Fruit fly (Drosophila melanogaster) whole organism, embryonic: ENCODE results near the gene plum.

ENCODE experiments used
- Adf1 ChIP-seq: fragments of 200-800 bp; sonication (Bioruptor generic); IDR thresholded peaks from 2 replicates; pipeline ENCODE4 v1.3.6; 2022; ENCODE audit warnings: missing biosample characterization, missing genetic modification characterization
- Bteb2 ChIP-seq: fragments of 200-800 bp; sonication (Bioruptor generic); optimal IDR thresholded peaks from 2 replicates; lab custom pipeline; 2016; ENCODE audit warnings: missing biosample characterization, missing genetic modification characterization
- CG10147 ChIP-seq: fragments of 200-800 bp; sonication (Bioruptor generic); optimal IDR thresholded peaks from 2 replicates; lab custom pipeline; 2019; ENCODE audit warnings: missing biosample characterization, mild to moderate bottlenecking, missing genetic modification characterization, moderate library complexity
- CG10959 ChIP-seq: fragments of 200-800 bp; sonication (Bioruptor generic); IDR thresholded peaks from 2 replicates; pipeline ENCODE4 v1.3.6; 2022; ENCODE audit warnings: missing biosample characterization, missing genetic modification characterization
- CG11247 ChIP-seq: fragments of 200-800 bp; sonication (Bioruptor generic); IDR thresholded peaks from 2 replicates; pipeline ENCODE4 v1.3.6; 2022; ENCODE audit warnings: missing biosample characterization, missing genetic modification characterization
- CG11504 ChIP-seq: fragments of 200-800 bp; sonication (Bioruptor generic); optimal IDR thresholded peaks from 3 replicates; lab custom pipeline; 2019; ENCODE audit warnings: missing biosample characterization, mild to moderate bottlenecking, missing genetic modification characterization, moderate library complexity
- CG13296 ChIP-seq: fragments of 200-800 bp; sonication (Bioruptor generic); optimal IDR thresholded peaks from 3 replicates; lab custom pipeline; 2018; ENCODE audit warnings: missing biosample characterization, mild to moderate bottlenecking, missing genetic modification characterization
- CG14710 ChIP-seq: fragments of 200-800 bp; sonication (Bioruptor generic); optimal IDR thresholded peaks from 3 replicates; lab custom pipeline; 2019; ENCODE audit warnings: missing biosample characterization, mild to moderate bottlenecking, missing genetic modification characterization, moderate library complexity
- CG15479 ChIP-seq: fragments of 200-800 bp; sonication (Bioruptor generic); optimal IDR thresholded peaks from 3 replicates; lab custom pipeline; 2019; ENCODE audit warnings: missing biosample characterization, mild to moderate bottlenecking, missing genetic modification characterization, moderate library complexity
- CG17361 ChIP-seq: fragments of 200-800 bp; sonication (Bioruptor generic); IDR thresholded peaks from 3 replicates; pipeline ENCODE4 v1.3.6; 2022; ENCODE audit warnings: missing biosample characterization, missing genetic modification characterization
- CG18262 ChIP-seq: fragments of 200-800 bp; optimal IDR thresholded peaks from 3 replicates; lab custom pipeline; 2019; ENCODE audit warnings: missing biosample characterization, mild to moderate bottlenecking, missing genetic modification characterization, moderate library complexity
- CG18476 ChIP-seq: fragments of 200-800 bp; sonication (Bioruptor generic); optimal IDR thresholded peaks from 2 replicates; lab custom pipeline; 2016; ENCODE audit warnings: missing biosample characterization, mild to moderate bottlenecking, missing genetic modification characterization
- CG31388 ChIP-seq: fragments of 200-800 bp; sonication (Bioruptor generic); optimal IDR thresholded peaks from 2 replicates; lab custom pipeline; 2016; ENCODE audit warnings: missing biosample characterization, missing genetic modification characterization
- CG3726 ChIP-seq: fragments of 200-800 bp; sonication (Bioruptor generic); IDR thresholded peaks from 3 replicates; pipeline ENCODE4, ENCODE4 v1.3.6; 2022; ENCODE audit warnings: missing biosample characterization, missing genetic modification characterization
- CG42726 ChIP-seq: fragments of 200-800 bp; sonication (Bioruptor generic); IDR thresholded peaks from 2 replicates; pipeline ENCODE4 v1.3.6; 2022; ENCODE audit warnings: missing biosample characterization, missing genetic modification characterization; ENCODE audit not compliant: partially characterized antibody
- CG4328 ChIP-seq: fragments of 200-800 bp; sonication (Bioruptor generic); optimal IDR thresholded peaks from 3 replicates; lab custom pipeline; 2017; ENCODE audit warnings: missing biosample characterization, missing genetic modification reagents, missing genetic modification characterization
- CG5245 ChIP-seq: fragments of 200-800 bp; sonication (Bioruptor generic); optimal IDR thresholded peaks from 3 replicates; lab custom pipeline; 2016; ENCODE audit warnings: missing biosample characterization, missing genetic modification characterization
- CG6175 ChIP-seq: fragments of 200-800 bp; sonication (Bioruptor generic); IDR thresholded peaks from 3 replicates; pipeline ENCODE4 v1.3.6; 2022; ENCODE audit warnings: missing biosample characterization, missing genetic modification characterization
- Deaf1 ChIP-seq: fragments of 200-800 bp; optimal IDR thresholded peaks from 3 replicates; lab custom pipeline; 2019; ENCODE audit warnings: missing biosample characterization, mild to moderate bottlenecking, missing genetic modification characterization, moderate library complexity
- Eip74EF ChIP-seq, 2 experiments: fragments of 200-800 bp in 1 of 2; fragments of >200 bp in 1 of 2; sonication (Bioruptor generic) in 1 of 2; optimal IDR thresholded peaks; 2 replicates each; lab custom pipeline; 2017 to 2019; ENCODE audit warnings: missing biosample characterization in 2 of 2, missing genetic modification characterization in 2 of 2, mild to moderate bottlenecking in 1 of 2, moderate library complexity in 1 of 2
- Gug ChIP-seq: fragments of 200-800 bp; sonication (Bioruptor generic); IDR thresholded peaks from 4 replicates; pipeline ENCODE4 v1.3.6; 2022; ENCODE audit warnings: missing biosample characterization, missing genetic modification characterization
- Hr51 ChIP-seq, 2 experiments: fragments of 200-800 bp; sonication (Bioruptor generic); optimal IDR thresholded peaks; 2 replicates in 1 of 2; 3 replicates in 1 of 2; lab custom pipeline; 2016 to 2018; ENCODE audit warnings: missing biosample characterization in 2 of 2, missing genetic modification characterization in 2 of 2, mild to moderate bottlenecking in 1 of 2, moderate library complexity in 1 of 2
- Kr ChIP-seq: fragments of 200-800 bp; sonication (Bioruptor generic); optimal IDR thresholded peaks from 2 replicates; lab custom pipeline; 2017; ENCODE audit warnings: missing biosample characterization, mild to moderate bottlenecking, missing genetic modification characterization
- Lim3 ChIP-seq: fragments of 200-800 bp; sonication (Bioruptor generic); IDR thresholded peaks from 2 replicates; pipeline ENCODE4 v1.3.6; 2022; ENCODE audit warnings: missing biosample characterization, missing genetic modification characterization
- Mes4 ChIP-seq: fragments of 200-800 bp; sonication (Bioruptor generic); optimal IDR thresholded peaks from 2 replicates; lab custom pipeline; 2016; ENCODE audit warnings: missing biosample characterization, missing genetic modification characterization
- NFAT ChIP-seq: fragments of 200-800 bp; sonication (Bioruptor generic); IDR thresholded peaks from 2 replicates; pipeline ENCODE4 v1.3.6; 2022; ENCODE audit warnings: missing biosample characterization, missing genetic modification characterization
- Nf-YC ChIP-seq: fragments of 200-800 bp; optimal IDR thresholded peaks from 3 replicates; lab custom pipeline; 2019; ENCODE audit warnings: missing biosample characterization, mild to moderate bottlenecking, missing genetic modification characterization, moderate library complexity
- Oli ChIP-seq: fragments of 200-800 bp; sonication (Bioruptor generic); optimal IDR thresholded peaks from 2 replicates; lab custom pipeline; 2018; ENCODE audit warnings: missing biosample characterization, mild to moderate bottlenecking, missing genetic modification characterization, moderate library complexity
- Optix ChIP-seq: fragments of 200-800 bp; sonication (Bioruptor generic); IDR thresholded peaks from 3 replicates; pipeline ENCODE4 v1.3.6; 2022; ENCODE audit warnings: missing biosample characterization, missing genetic modification characterization
- Rfx ChIP-seq: fragments of 200-800 bp; sonication (Bioruptor generic); IDR thresholded peaks from 2 replicates; pipeline ENCODE4 v1.3.6; 2022; ENCODE audit warnings: missing biosample characterization, missing genetic modification characterization
- Sox102F ChIP-seq: fragments of 200-800 bp; sonication (Bioruptor generic); optimal IDR thresholded peaks from 2 replicates; lab custom pipeline; 2018; ENCODE audit warnings: missing biosample characterization, mild to moderate bottlenecking, missing genetic modification characterization, moderate library complexity
- Tbp ChIP-seq: fragments of >200 bp; optimal IDR thresholded peaks from 2 replicates; lab custom pipeline; 2018; ENCODE audit warnings: missing biosample characterization, missing genetic modification characterization
- Vsx1 ChIP-seq: fragments of 200-800 bp; sonication (Bioruptor generic); optimal IDR thresholded peaks from 2 replicates; lab custom pipeline; 2017; ENCODE audit warnings: missing biosample characterization, mild to moderate bottlenecking, missing genetic modification characterization, missing genetic modification reagents
- ash1 ChIP-seq: fragments of 200-800 bp; sonication (Bioruptor generic); optimal IDR thresholded peaks from 2 replicates; lab custom pipeline; 2018; ENCODE audit warnings: missing biosample characterization, mild to moderate bottlenecking, missing genetic modification characterization
- da ChIP-seq: fragments of 200-800 bp; sonication (Bioruptor generic); optimal IDR thresholded peaks from 2 replicates; lab custom pipeline; 2016; ENCODE audit warnings: missing biosample characterization, missing genetic modification characterization
- dpn ChIP-seq, 2 experiments: fragments of 200-800 bp; sonication (Bioruptor generic); optimal IDR thresholded peaks; 3 replicates each; lab custom pipeline; 2016; ENCODE audit warnings: missing biosample characterization in 2 of 2, missing genetic modification characterization in 2 of 2
- ems ChIP-seq: fragments of 200-800 bp; sonication (Bioruptor generic); optimal IDR thresholded peaks from 3 replicates; lab custom pipeline; 2016; ENCODE audit warnings: missing biosample characterization, missing genetic modification characterization
- esg ChIP-seq: fragments of 200-800 bp; sonication (Bioruptor generic); conservative IDR thresholded peaks from 2 replicates; pipeline ENCODE4 v1.3.6; 2022; ENCODE audit warnings: missing biosample characterization, missing genetic modification characterization
- fd64A ChIP-seq: fragments of 200-800 bp; sonication (Bioruptor generic); optimal IDR thresholded peaks from 3 replicates; lab custom pipeline; 2018; ENCODE audit warnings: missing biosample characterization, mild to moderate bottlenecking, missing genetic modification characterization
- gcm ChIP-seq: fragments of 200-800 bp; sonication (Bioruptor generic); optimal IDR thresholded peaks from 2 replicates; lab custom pipeline; 2019; ENCODE audit warnings: missing biosample characterization, mild to moderate bottlenecking, missing genetic modification characterization, moderate library complexity
- jumu ChIP-seq: fragments of 200-800 bp; sonication (Bioruptor generic); optimal IDR thresholded peaks from 3 replicates; lab custom pipeline; 2016; ENCODE audit warnings: missing biosample characterization, missing genetic modification characterization
- kah ChIP-seq: fragments of 200-800 bp; sonication (Bioruptor generic); optimal IDR thresholded peaks from 2 replicates; lab custom pipeline; 2018; ENCODE audit warnings: missing biosample characterization, mild to moderate bottlenecking, missing genetic modification characterization
- lmd ChIP-seq: fragments of 200-800 bp; sonication (Bioruptor generic); IDR thresholded peaks from 2 replicates; pipeline ENCODE4 v1.3.6; 2022; ENCODE audit warnings: missing biosample characterization, missing genetic modification characterization
- pita ChIP-seq: fragments of 200-800 bp; sonication (Bioruptor generic); optimal IDR thresholded peaks from 2 replicates; lab custom pipeline; 2017; ENCODE audit warnings: missing biosample characterization, mild to moderate bottlenecking, missing genetic modification characterization
- pros ChIP-seq: fragments of 200-800 bp; sonication (Bioruptor generic); optimal IDR thresholded peaks from 3 replicates; lab custom pipeline; 2019; ENCODE audit warnings: missing biosample characterization, mild to moderate bottlenecking, missing genetic modification characterization, moderate library complexity
- psq ChIP-seq: fragments of 200-800 bp; sonication (Bioruptor generic); optimal IDR thresholded peaks from 2 replicates; lab custom pipeline; 2017; ENCODE audit warnings: missing biosample characterization, missing genetic modification characterization
- sens ChIP-seq: fragments of 200-800 bp; sonication (Bioruptor generic); peaks from one replicate; lab custom pipeline; 2016; ENCODE audit warnings: missing biosample characterization, missing genetic modification characterization
- slp2 ChIP-seq: fragments of 200-800 bp; sonication (Bioruptor generic); optimal IDR thresholded peaks from 2 replicates; lab custom pipeline; 2016; ENCODE audit warnings: missing biosample characterization, missing genetic modification characterization
- sob ChIP-seq: fragments of 200-800 bp; sonication (Bioruptor generic); IDR thresholded peaks from 2 replicates; pipeline ENCODE4 v1.3.6; 2022; ENCODE audit warnings: missing biosample characterization, missing genetic modification characterization
- sr ChIP-seq: fragments of 200-800 bp; sonication (Bioruptor generic); IDR thresholded peaks from 3 replicates; pipeline ENCODE4 v1.3.6; 2022; ENCODE audit warnings: missing biosample characterization, missing genetic modification characterization
- trem ChIP-seq: fragments of 200-800 bp; optimal IDR thresholded peaks from 3 replicates; lab custom pipeline; 2019; ENCODE audit warnings: missing biosample characterization, mild to moderate bottlenecking, missing genetic modification characterization, moderate library complexity

The plum gene

dm6 chr3R:26566816-26567215 lies 31.8 kb upstream of the plum start (continued):
- TF ChIP-seq pita (GFP tag; lab: Kevin White, UChicago) = peak; percentile 96
- peak; percentile 6 for TF ChIP-seq sens (GFP tag; lab: Kevin White, UChicago)
- peak; percentile 19 to 28 for TF ChIP-seq dpn (GFP tag; optimal IDR thresholded peaks at IDR 0.05; lab: Kevin White, UChicago)
- TF ChIP-seq Optix = no peak
- no peak for TF ChIP-seq Nf-YC (tag; lab: Kevin White, UChicago)
- TF ChIP-seq esg (GFP tag; lab: Robert Waterston, UW) = no peak
- TF ChIP-seq gcm (GFP tag; lab: Kevin White, UChicago) = no peak
- TF ChIP-seq Vsx1 (GFP tag; lab: Kevin White, UChicago) = no peak
- no peak for TF ChIP-seq ems (GFP tag; lab: Kevin White, UChicago)
- TF ChIP-seq slp2 (GFP tag; lab: Kevin White, UChicago) = no peak
- TF ChIP-seq CG18262 (tag; lab: Kevin White, UChicago) = no peak
- TF ChIP-seq CG17361 (GFP tag; lab: Robert Waterston, UW) = no peak
- TF ChIP-seq da (GFP tag; lab: Kevin White, UChicago) = no peak
- no peak for TF ChIP-seq CG5245 (GFP tag; lab: Kevin White, UChicago)
- no peak for TF ChIP-seq CG10959 (GFP tag; lab: Robert Waterston, UW)
- 0 out of 2 replicates have a peak, but pooled peaks have one; percentile 5 for TF ChIP-seq CG11247 (GFP tag; lab: Robert Waterston, UW)
- TF ChIP-seq trem (tag; lab: Kevin White, UChicago) = no peak
- TF ChIP-seq Gug (GFP tag; lab: Robert Waterston, UW) = peak; percentile 55; the same call in 1 of the 4 replicates
- TF ChIP-seq Bteb2 = no peak
- no peak for TF ChIP-seq Deaf1 (tag; lab: Kevin White, UChicago)
- no peak for TF ChIP-seq psq (GFP tag; lab: Kevin White, UChicago)
- TF ChIP-seq lmd (GFP tag; lab: Robert Waterston, UW) = peak; percentile 28; the same call in 1 of the 2 replicates
- TF ChIP-seq kah (GFP tag; lab: Kevin White, UChicago) = peak; percentile 92
- TF ChIP-seq sob (GFP tag; lab: Robert Waterston, UW) = peak; percentile 60
- TF ChIP-seq CG13296 (GFP tag; lab: Kevin White, UChicago) = peak; percentile 9
- TF ChIP-seq CG31388 (GFP tag; lab: Kevin White, UChicago) = no peak
- peak; percentile 82 for TF ChIP-seq CG42726 (GFP tag; lab: Robert Waterston, UW)
- TF ChIP-seq ash1 (GFP tag; lab: Kevin White, UChicago) = peak; percentile 17
- TF ChIP-seq Sox102F = no peak
- TF ChIP-seq CG15479 (GFP tag; lab: Kevin White, UChicago) = no peak
- TF ChIP-seq Mes4 = no peak
- TF ChIP-seq Rfx (GFP tag; lab: Robert Waterston, UW) = peak; percentile 64
- peak; percentile 37; the same call in 1 of the 2 replicates for TF ChIP-seq Adf1 (GFP tag; lab: Robert Waterston, UW)
- TF ChIP-seq CG11504 (tag; lab: Kevin White, UChicago) = peak; percentile 51
- TF ChIP-seq Kr (GFP tag; lab: Kevin White, UChicago) = no peak
- peak; percentile 52 for TF ChIP-seq NFAT (GFP tag; lab: Robert Waterston, UW)
- peak; percentile 56; the same call in 1 of the 3 replicates for TF ChIP-seq CG3726
- no peak for TF ChIP-seq Oli
- 0 out of 3 replicates have a peak, but pooled peaks have one; percentile 39 for TF ChIP-seq CG6175
- peak in 1 of 2 experiments; percentile 1 for TF ChIP-seq Hr51 (GFP tag; optimal IDR thresholded peaks at IDR 0.05; lab: Kevin White, UChicago)
- TF ChIP-seq CG18476 (GFP tag; lab: Kevin White, UChicago) = no peak
- TF ChIP-seq pros (GFP tag; lab: Kevin White, UChicago) = no peak
- TF ChIP-seq Eip74EF (GFP tag; optimal IDR thresholded peaks at IDR 0.05; lab: Kevin White, UChicago) = no peak
- TF ChIP-seq CG10147 (GFP tag; lab: Kevin White, UChicago) = peak; percentile 24
- no peak for TF ChIP-seq Tbp (GFP tag; lab: Kevin White, UChicago)
- TF ChIP-seq Lim3 (GFP tag; lab: Robert Waterston, UW) = no peak
- TF ChIP-seq jumu = peak; percentile 19
- TF ChIP-seq sr = peak; percentile 60; the same call in 1 of the 3 replicates
- peak; percentile 23 for TF ChIP-seq CG14710 (tag; lab: Kevin White, UChicago)
- TF ChIP-seq CG4328 (GFP tag; lab: Kevin White, UChicago) = no peak
- no peak for TF ChIP-seq fd64A (GFP tag; lab: Kevin White, UChicago)
